Fruit fly (Drosophila melanogaster): ENCODE results near the gene CG7215.

DNA sequence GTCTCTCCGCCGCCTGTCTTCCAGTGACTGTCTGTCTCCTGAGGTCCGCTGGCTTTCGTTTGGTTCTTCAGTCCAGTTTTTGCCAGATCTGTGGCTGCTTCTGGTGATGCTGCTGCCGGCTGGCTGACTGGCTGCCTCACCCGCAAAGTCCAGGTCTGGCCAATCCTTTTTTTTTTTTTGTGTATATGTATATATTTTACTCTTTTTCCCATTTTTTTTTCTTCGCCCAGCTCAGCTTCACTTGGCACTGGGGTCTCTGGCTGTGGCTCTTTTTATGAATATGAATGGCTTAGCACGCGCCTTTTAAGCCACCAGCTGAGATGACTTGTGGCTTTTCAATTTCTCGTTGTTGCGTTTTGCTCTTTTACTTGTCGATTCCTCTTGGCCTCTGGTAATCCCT, 20.4 kb downstream of the CG7215 start:
- peak; percentile 76 for TF ChIP-seq CG13204 (GFP tag; optimal IDR thresholded peaks at IDR 0.05)
- TF ChIP-seq CG17806 (tag; optimal IDR thresholded peaks at IDR 0.05): peak; percentile 21
- no peak for TF ChIP-seq CG10348 (GFP tag; IDR thresholded peaks at IDR 0.05)
- TF ChIP-seq CG32121 (GFP tag; IDR thresholded peaks at IDR 0.05): no peak
- no peak for TF ChIP-seq CG9948 (tag; optimal IDR thresholded peaks at IDR 0.05)
- TF ChIP-seq CG15710 (tag; optimal IDR thresholded peaks at IDR 0.05): peak; percentile 50
- no peak for TF ChIP-seq Ets98B (GFP tag; IDR thresholded peaks at IDR 0.05)
- no peak for TF ChIP-seq Pif1A (GFP tag; optimal IDR thresholded peaks at IDR 0.05)
- no peak for TF ChIP-seq CG12605 (GFP tag; IDR thresholded peaks at IDR 0.05)
- TF ChIP-seq CG14655 (GFP tag; optimal IDR thresholded peaks at IDR 0.05): peak; percentile 5
